Worm (Caenorhabditis elegans): Measurements from ENCODE around the gene F52E1.14.

F52E1.14 gene

ce11 chrV:8375419-8375818, 8.3 kb upstream of the F52E1.14 start, which contains the start of gene F38E1.10:
F38E1.10 (minus strand) TSS chrV:8375519.
- TF ChIP-seq aly-1 (tag; optimal IDR thresholded peaks at IDR 0.05) (no peak), tbx-11 (GFP tag; IDR thresholded peaks at IDR 0.05) (no peak), sea-1 (GFP tag; conservative IDR thresholded peaks at IDR 0.05) (no peak), B0310.2 (tag; optimal IDR thresholded peaks at IDR 0.05) (no peak), tra-4 (tag; optimal IDR thresholded peaks at IDR 0.05) (no peak), hmbx-1 (tag; optimal IDR thresholded peaks at IDR 0.05) (no peak), ceh-13 (GFP tag; optimal IDR thresholded peaks at IDR 0.05) (no peak), flt-1 (GFP tag; IDR thresholded peaks at IDR 0.05) (no peak), ceh-36 (tag; optimal IDR thresholded peaks at IDR 0.05) (no peak)

- no peak for TF ChIP-seq flt-1 (GFP tag; IDR thresholded peaks at IDR 0.05)
- TF ChIP-seq B0310.2 (tag; optimal IDR thresholded peaks at IDR 0.05), result no peak
- no peak for TF ChIP-seq hmbx-1 (tag; optimal IDR thresholded peaks at IDR 0.05)
- TF ChIP-seq scrt-1 (GFP tag; IDR thresholded peaks at IDR 0.05), result no peak
- no peak for TF ChIP-seq hmg-4 (GFP tag; optimal IDR thresholded peaks at IDR 0.05)
- TF ChIP-seq tbx-11 (GFP tag; IDR thresholded peaks at IDR 0.05), result no peak
- no peak for TF ChIP-seq tra-4 (tag; optimal IDR thresholded peaks at IDR 0.05)
- no peak for TF ChIP-seq aly-1 (tag; optimal IDR thresholded peaks at IDR 0.05)
- no peak for TF ChIP-seq ceh-13 (GFP tag; optimal IDR thresholded peaks at IDR 0.05)
- no peak for TF ChIP-seq hnd-1 (tag; optimal IDR thresholded peaks at IDR 0.05)
- TF ChIP-seq ama-1 (optimal IDR thresholded peaks at IDR 0.05), result no peak
These were observed 7.9 kb upstream of the F52E1.14 start, which contains the start of gene F38E1.3 for ce11 chrV:8375849-8376248. F38E1.3 (plus strand) TSS chrV:8376149.

- TF ChIP-seq ama-1 (optimal IDR thresholded peaks at IDR 0.05) (no peak), ceh-36 (tag; optimal IDR thresholded peaks at IDR 0.05) (no peak), ceh-13 (GFP tag; optimal IDR thresholded peaks at IDR 0.05) (no peak), sea-1 (GFP tag; conservative IDR thresholded peaks at IDR 0.05) (no peak), F13C5.2 (tag; optimal IDR thresholded peaks at IDR 0.05) (no peak), tbx-11 (GFP tag; IDR thresholded peaks at IDR 0.05) (no peak), hmbx-1 (tag; optimal IDR thresholded peaks at IDR 0.05) (no peak), B0310.2 (tag; optimal IDR thresholded peaks at IDR 0.05) (no peak), tbx-37 (GFP tag; conservative IDR thresholded peaks at IDR 0.05) (no peak), aly-1 (tag; optimal IDR thresholded peaks at IDR 0.05) (no peak), scrt-1 (GFP tag; IDR thresholded peaks at IDR 0.05) (no peak), hnd-1 (tag; optimal IDR thresholded peaks at IDR 0.05) (no peak), pes-1 (GFP tag; IDR thresholded peaks at IDR 0.05) (no peak), flt-1 (GFP tag; IDR thresholded peaks at IDR 0.05) (no peak), hmg-4 (GFP tag; optimal IDR thresholded peaks at IDR 0.05) (no peak), ets-7 (tag; optimal IDR thresholded peaks at IDR 0.05) (no peak)
These were observed 4.5 kb upstream of the F52E1.14 start, which contains the start of gene F52E1.5 for ce11 chrV:8379206-8379605. F52E1.5 (plus strand) TSS chrV:8379506.

ce11 chrV:8380076-8380475, 3.6 kb upstream of the F52E1.14 start:
- TF ChIP-seq ceh-36 (tag; optimal IDR thresholded peaks at IDR 0.05) (no peak), flt-1 (GFP tag; IDR thresholded peaks at IDR 0.05) (no peak), F13C5.2 (tag; optimal IDR thresholded peaks at IDR 0.05) (no peak), tbx-37 (GFP tag; conservative IDR thresholded peaks at IDR 0.05) (no peak), sea-1 (GFP tag; conservative IDR thresholded peaks at IDR 0.05) (no peak), pes-1 (GFP tag; IDR thresholded peaks at IDR 0.05) (no peak), aly-1 (tag; optimal IDR thresholded peaks at IDR 0.05) (no peak), scrt-1 (GFP tag; IDR thresholded peaks at IDR 0.05) (no peak), ceh-13 (GFP tag; optimal IDR thresholded peaks at IDR 0.05) (no peak), hmg-4 (GFP tag; optimal IDR thresholded peaks at IDR 0.05) (no peak), tbx-11 (GFP tag; IDR thresholded peaks at IDR 0.05) (no peak), ama-1 (optimal IDR thresholded peaks at IDR 0.05) (no peak), tra-4 (tag; optimal IDR thresholded peaks at IDR 0.05) (no peak)

ce11 chrV:8384809-8385208, 1.1 kb downstream of the F52E1.14 start:
- no peak for TF ChIP-seq tra-4 (tag; optimal IDR thresholded peaks at IDR 0.05)
- no peak for TF ChIP-seq scrt-1 (GFP tag; IDR thresholded peaks at IDR 0.05)
- TF ChIP-seq aly-1 (tag; optimal IDR thresholded peaks at IDR 0.05), result no peak
- no peak for TF ChIP-seq ama-1 (optimal IDR thresholded peaks at IDR 0.05)

- TF ChIP-seq hmbx-1 (tag; optimal IDR thresholded peaks at IDR 0.05) (no peak), ceh-13 (GFP tag; optimal IDR thresholded peaks at IDR 0.05) (no peak), tra-4 (tag; optimal IDR thresholded peaks at IDR 0.05) (no peak), aly-1 (tag; optimal IDR thresholded peaks at IDR 0.05) (no peak), tbx-37 (GFP tag; conservative IDR thresholded peaks at IDR 0.05) (no peak), hnd-1 (tag; optimal IDR thresholded peaks at IDR 0.05) (no peak), B0310.2 (tag; optimal IDR thresholded peaks at IDR 0.05) (no peak), hmg-4 (GFP tag; optimal IDR thresholded peaks at IDR 0.05) (no peak), ama-1 (optimal IDR thresholded peaks at IDR 0.05) (no peak), F13C5.2 (tag; optimal IDR thresholded peaks at IDR 0.05) (no peak), ets-7 (tag; optimal IDR thresholded peaks at IDR 0.05) (no peak), flt-1 (GFP tag; IDR thresholded peaks at IDR 0.05) (no peak), scrt-1 (GFP tag; IDR thresholded peaks at IDR 0.05) (no peak), ceh-36 (tag; optimal IDR thresholded peaks at IDR 0.05) (no peak), tbx-11 (GFP tag; IDR thresholded peaks at IDR 0.05) (no peak), sea-1 (GFP tag; conservative IDR thresholded peaks at IDR 0.05) (no peak), pes-1 (GFP tag; IDR thresholded peaks at IDR 0.05) (no peak)
These were observed 2.3 kb downstream of the F52E1.14 start, which contains the start of gene hsp-17 for ce11 chrV:8385879-8386530. hsp-17 (minus strand) TSS chrV:8385929.

- no peak for TF ChIP-seq F13C5.2 (tag; optimal IDR thresholded peaks at IDR 0.05)
- TF ChIP-seq scrt-1 (GFP tag; IDR thresholded peaks at IDR 0.05), result no peak
- TF ChIP-seq ceh-13 (GFP tag; optimal IDR thresholded peaks at IDR 0.05), result no peak
- no peak for TF ChIP-seq ceh-36 (tag; optimal IDR thresholded peaks at IDR 0.05)
- no peak for TF ChIP-seq hmbx-1 (tag; optimal IDR thresholded peaks at IDR 0.05)
- TF ChIP-seq B0310.2 (tag; optimal IDR thresholded peaks at IDR 0.05), result no peak
- TF ChIP-seq ama-1 (optimal IDR thresholded peaks at IDR 0.05), result no peak
- no peak for TF ChIP-seq ets-7 (tag; optimal IDR thresholded peaks at IDR 0.05)
- TF ChIP-seq sea-1 (GFP tag; conservative IDR thresholded peaks at IDR 0.05), result no peak
- no peak for TF ChIP-seq hnd-1 (tag; optimal IDR thresholded peaks at IDR 0.05)
- no peak for TF ChIP-seq flt-1 (GFP tag; IDR thresholded peaks at IDR 0.05)
- no peak for TF ChIP-seq aly-1 (tag; optimal IDR thresholded peaks at IDR 0.05)
- no peak for TF ChIP-seq tra-4 (tag; optimal IDR thresholded peaks at IDR 0.05)
- no peak for TF ChIP-seq pes-1 (GFP tag; IDR thresholded peaks at IDR 0.05)
- TF ChIP-seq tbx-37 (GFP tag; conservative IDR thresholded peaks at IDR 0.05), result no peak
- no peak for TF ChIP-seq hmg-4 (GFP tag; optimal IDR thresholded peaks at IDR 0.05)
These were observed 3.3 kb downstream of the F52E1.14 start, which contains the start of gene gcy-7 for ce11 chrV:8387056-8387455. gcy-7 (plus strand) TSS chrV:8387356.
